Worm (Caenorhabditis elegans) whole organism, L2 larva: ENCODE measurements around the gene bcat-1.

Experiments
- C34F6.9 ChIP-seq: fragments of 150-350 bp; optimal IDR thresholded peaks from 2 replicates; lab custom pipeline; 2014; ENCODE audit warnings: missing biosample characterization, missing genetic modification characterization
- F13H6.1 ChIP-seq: sonication (generic microtip); optimal IDR thresholded peaks from 2 replicates; lab custom pipeline; 2016; ENCODE audit warnings: missing genetic modification characterization, missing compliant biosample characterization
- alr-1 ChIP-seq: fragments of 150-350 bp; optimal IDR thresholded peaks from 2 replicates; lab custom pipeline; 2014; ENCODE audit warnings: missing biosample characterization, missing genetic modification characterization
- blmp-1 ChIP-seq: sonication (generic microtip); optimal IDR thresholded peaks from 2 replicates; lab custom pipeline; 2017; ENCODE audit warnings: missing genetic modification characterization, mild to moderate bottlenecking, missing compliant biosample characterization, antibody characterized with exemption, moderate library complexity; ENCODE audit not compliant: insufficient read depth
- crh-2 ChIP-seq: sonication (generic microtip); optimal IDR thresholded peaks from 2 replicates; lab custom pipeline; 2017; ENCODE audit warnings: missing biosample characterization, missing genetic modification characterization
- dmd-4 ChIP-seq: sonication (generic microtip); optimal IDR thresholded peaks from 2 replicates; lab custom pipeline; 2017; ENCODE audit warnings: missing biosample characterization, missing genetic modification characterization
- egl-27 ChIP-seq: sonication (generic microtip); optimal IDR thresholded peaks from 3 replicates; lab custom pipeline; 2017; ENCODE audit warnings: missing biosample characterization, missing genetic modification reagents, missing genetic modification characterization
- elt-1 ChIP-seq: fragments of 150-350 bp; optimal IDR thresholded peaks from 2 replicates; lab custom pipeline; 2014; ENCODE audit warnings: missing biosample characterization, missing genetic modification characterization
- elt-3 ChIP-seq: sonication (generic microtip); optimal IDR thresholded peaks from 2 replicates; lab custom pipeline; 2017; ENCODE audit warnings: missing biosample characterization, missing genetic modification characterization
- fos-1 ChIP-seq: fragments of 150-350 bp; optimal IDR thresholded peaks from 2 replicates; lab custom pipeline; 2014; ENCODE audit warnings: missing biosample characterization, missing genetic modification characterization
- gmeb-1 ChIP-seq: fragments of 150-350 bp; optimal IDR thresholded peaks from 2 replicates; lab custom pipeline; 2014; ENCODE audit warnings: missing biosample characterization, missing genetic modification characterization
- lin-11 ChIP-seq: fragments of 150-350 bp; sonication (generic microtip); optimal IDR thresholded peaks from 2 replicates; lab custom pipeline; 2014; ENCODE audit warnings: missing biosample characterization, missing genetic modification characterization, inconsistent platforms, mixed read lengths
- lin-13 ChIP-seq: fragments of 150-350 bp; optimal IDR thresholded peaks from 2 replicates; lab custom pipeline; 2014; ENCODE audit warnings: missing biosample characterization, missing genetic modification reagents, missing genetic modification characterization
- lsy-2 ChIP-seq, 2 experiments: fragments of 150-350 bp in 1 of 2; sonication (generic microtip) in 1 of 2; optimal IDR thresholded peaks; 2 replicates each; lab custom pipeline; 2014 to 2017; ENCODE audit warnings: missing biosample characterization in 2 of 2, missing genetic modification characterization in 2 of 2
- mbf-1 ChIP-seq: sonication (generic microtip); optimal IDR thresholded peaks from 2 replicates; lab custom pipeline; 2017; ENCODE audit warnings: missing biosample characterization, missing genetic modification characterization
- nhr-10 ChIP-seq: sonication (generic microtip); optimal IDR thresholded peaks from 2 replicates; lab custom pipeline; 2017; ENCODE audit warnings: missing biosample characterization, missing genetic modification characterization
- nhr-12 ChIP-seq: fragments of 150-350 bp; optimal IDR thresholded peaks from 2 replicates; lab custom pipeline; 2014; ENCODE audit warnings: missing biosample characterization, missing genetic modification characterization
- nhr-129 ChIP-seq: fragments of 150-350 bp; optimal IDR thresholded peaks from 2 replicates; lab custom pipeline; 2014; ENCODE audit warnings: missing biosample characterization, missing genetic modification characterization
- nhr-21 ChIP-seq: fragments of 150-350 bp; optimal IDR thresholded peaks from 2 replicates; lab custom pipeline; 2014; ENCODE audit warnings: missing biosample characterization, missing genetic modification characterization
- nhr-237 ChIP-seq: fragments of 150-350 bp; optimal IDR thresholded peaks from 2 replicates; lab custom pipeline; 2014; ENCODE audit warnings: missing biosample characterization, missing genetic modification characterization
- nhr-25 ChIP-seq: fragments of 150-350 bp; sonication (generic microtip); optimal IDR thresholded peaks from 3 replicates; lab custom pipeline; 2014; ENCODE audit warnings: missing biosample characterization, missing genetic modification characterization
- nhr-6 ChIP-seq: fragments of 150-350 bp; optimal IDR thresholded peaks from 2 replicates; lab custom pipeline; 2014; ENCODE audit warnings: missing biosample characterization, missing genetic modification characterization
- nhr-77 ChIP-seq: fragments of 150-350 bp; optimal IDR thresholded peaks from 2 replicates; lab custom pipeline; 2014; ENCODE audit warnings: missing biosample characterization, missing genetic modification characterization
- peb-1 ChIP-seq: fragments of 150-350 bp; optimal IDR thresholded peaks from 2 replicates; lab custom pipeline; 2014; ENCODE audit warnings: missing biosample characterization, missing genetic modification characterization
- sem-4 ChIP-seq: fragments of 150-350 bp; optimal IDR thresholded peaks from 2 replicates; lab custom pipeline; 2014; ENCODE audit warnings: missing biosample characterization, missing genetic modification reagents, missing genetic modification characterization
- sma-9 ChIP-seq, 2 experiments: fragments of 150-350 bp in 1 of 2; sonication (generic microtip) in 1 of 2; optimal IDR thresholded peaks; 2 replicates each; lab custom pipeline; 2014 to 2016; ENCODE audit warnings: missing genetic modification characterization in 2 of 2, mild to moderate bottlenecking in 1 of 2, missing biosample characterization in 1 of 2, missing compliant biosample characterization in 1 of 2, missing genetic modification reagents in 1 of 2, moderate library complexity in 1 of 2
- snpc-4 ChIP-seq: fragments of 150-350 bp; optimal IDR thresholded peaks from 2 replicates; lab custom pipeline; 2014; ENCODE audit warnings: missing biosample characterization, missing genetic modification characterization
- unc-39 ChIP-seq: fragments of 150-350 bp; optimal IDR thresholded peaks from 2 replicates; lab custom pipeline; 2014; ENCODE audit warnings: missing biosample characterization, missing genetic modification characterization
- unc-55 ChIP-seq: fragments of 150-350 bp; sonication (generic microtip); optimal IDR thresholded peaks from 3 replicates; lab custom pipeline; 2014; ENCODE audit warnings: missing biosample characterization, missing genetic modification reagents, missing genetic modification characterization
- ztf-1 ChIP-seq: fragments of 200-800 bp; sonication (Bioruptor generic); conservative IDR thresholded peaks from 2 replicates; pipeline ENCODE4 v1.3.6; 2022; ENCODE audit warnings: missing genetic modification characterization, missing compliant biosample characterization
- ztf-11 ChIP-seq: sonication (generic microtip); optimal IDR thresholded peaks from 2 replicates; lab custom pipeline; 2017; ENCODE audit warnings: missing biosample characterization, missing genetic modification characterization
- ztf-4 ChIP-seq: fragments of 150-350 bp; optimal IDR thresholded peaks from 2 replicates; lab custom pipeline; 2014; ENCODE audit warnings: missing biosample characterization, missing genetic modification characterization

Gene bcat-1

ce11 chrX:12913398-12914071 lies 36.3 kb downstream of the bcat-1 start:
- TF ChIP-seq nhr-21 (tag; lab: Kevin White, UChicago), result peak; percentile 35
- TF ChIP-seq nhr-129, result peak; percentile 6
- no peak for TF ChIP-seq lsy-2 (tag; optimal IDR thresholded peaks at IDR 0.05; lab: Kevin White, UChicago)
- peak; percentile 80 for TF ChIP-seq sma-9 (GFP tag; optimal IDR thresholded peaks at IDR 0.05; lab: Kevin White, UChicago)
- TF ChIP-seq sma-9 (tag; optimal IDR thresholded peaks at IDR 0.05; lab: Kevin White, UChicago), result no peak
- no peak for TF ChIP-seq F13H6.1 (tag; lab: Kevin White, UChicago)

ce11 chrX:12914209-12914608 lies 36.9 kb downstream of the bcat-1 start:
- TF ChIP-seq nhr-10 (tag; lab: Kevin White, UChicago) (no peak), nhr-6 (tag; lab: Kevin White, UChicago) (peak; percentile 7), dmd-4 (tag; lab: Kevin White, UChicago) (no peak), lin-13 (GFP tag; lab: Kevin White, UChicago) (no peak), alr-1 (no peak), ztf-1 (GFP tag; lab: Robert Waterston, UW) (no peak), lin-11 (no peak), C34F6.9 (tag; lab: Kevin White, UChicago) (peak; percentile 53), sem-4 (tag; lab: Kevin White, UChicago) (no peak), crh-2 (tag; lab: Kevin White, UChicago) (no peak), blmp-1 (tag; lab: Kevin White, UChicago) (no peak), unc-55 (GFP tag; lab: Kevin White, UChicago) (no peak), sma-9 (GFP tag; optimal IDR thresholded peaks at IDR 0.05; lab: Kevin White, UChicago) (peak; percentile 31), sma-9 (tag; optimal IDR thresholded peaks at IDR 0.05; lab: Kevin White, UChicago) (no peak), F13H6.1 (tag; lab: Kevin White, UChicago) (no peak), nhr-129 (peak; percentile 78), elt-3 (tag; lab: Kevin White, UChicago) (no peak), lsy-2 (tag; optimal IDR thresholded peaks at IDR 0.05; lab: Kevin White, UChicago) (no peak), mbf-1 (tag; lab: Kevin White, UChicago) (no peak)

- TF ChIP-seq fos-1 (tag; lab: Kevin White, UChicago) (no peak), nhr-25 (tag; lab: Kevin White, UChicago) (no peak), dmd-4 (tag; lab: Kevin White, UChicago) (no peak), nhr-237 (no peak), elt-1 (no peak), nhr-77 (tag; lab: Kevin White, UChicago) (no peak), sem-4 (tag; lab: Kevin White, UChicago) (no peak), lin-13 (GFP tag; lab: Kevin White, UChicago) (no peak), nhr-12 (tag; lab: Kevin White, UChicago) (no peak), snpc-4 (tag; lab: Kevin White, UChicago) (no peak), ztf-4 (no peak), mbf-1 (tag; lab: Kevin White, UChicago) (no peak)
Measured at ce11 chrX:12915058-12915457, 37.8 kb downstream of the bcat-1 start.

ce11 chrX:12915693-12916092 lies 38.4 kb downstream of the bcat-1 start:
- no peak for TF ChIP-seq lin-11

- TF ChIP-seq ztf-4, result no peak
- TF ChIP-seq ztf-1 (GFP tag; lab: Robert Waterston, UW), result no peak
- TF ChIP-seq snpc-4 (tag; lab: Kevin White, UChicago), result no peak
- TF ChIP-seq ztf-11 (tag; lab: Kevin White, UChicago), result no peak
- TF ChIP-seq, all 48 proteins: peak for 0
Measured at ce11 chrX:12916418-12916817, 39.1 kb downstream of the bcat-1 start.

ce11 chrX:12918454-12918853 lies 41.2 kb downstream of the bcat-1 start:
- TF ChIP-seq elt-1 (no peak), sem-4 (tag; lab: Kevin White, UChicago) (no peak), ztf-1 (GFP tag; lab: Robert Waterston, UW) (no peak), nhr-6 (tag; lab: Kevin White, UChicago) (no peak), gmeb-1 (tag; lab: Kevin White, UChicago) (no peak), unc-39 (tag; lab: Kevin White, UChicago) (no peak), egl-27 (tag; lab: Kevin White, UChicago) (no peak), peb-1 (tag; lab: Kevin White, UChicago) (no peak)
